Fruit fly (Drosophila melanogaster): ENCODE measurements around the gene stg.

stg gene

DNA sequence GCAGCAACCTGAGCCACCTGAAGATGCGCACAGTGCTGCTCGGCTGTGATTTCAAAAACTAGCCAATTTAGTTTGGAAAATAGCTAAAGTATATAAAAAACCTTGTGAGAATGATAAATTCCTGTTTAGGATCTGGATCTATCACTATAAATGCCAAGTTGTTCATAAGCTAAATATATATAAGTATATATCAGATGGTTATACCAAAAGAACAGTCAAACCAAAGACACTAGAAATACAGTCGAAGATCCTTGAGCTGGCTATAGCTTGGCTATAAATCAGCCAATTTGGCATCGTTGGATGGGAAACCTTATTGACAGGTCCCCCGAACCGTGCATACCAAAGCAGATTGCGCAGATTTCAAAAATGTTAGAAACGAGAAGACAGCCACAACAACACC lies 7.7 kb upstream of the stg start:
- TF ChIP-seq N (GFP tag; optimal IDR thresholded peaks at IDR 0.05) (no peak), Myc (optimal IDR thresholded peaks at IDR 0.05) (no peak), pan (optimal IDR thresholded peaks at IDR 0.05) (no peak), Mio (GFP tag; optimal IDR thresholded peaks at IDR 0.05) (no peak), Jra (GFP tag; optimal IDR thresholded peaks at IDR 0.05) (no peak), sv (GFP tag; optimal IDR thresholded peaks at IDR 0.05) (no peak), dmrt93B (GFP tag; optimal IDR thresholded peaks at IDR 0.05) (no peak), lola (GFP tag; optimal IDR thresholded peaks at IDR 0.05) (no peak), foxo (GFP tag; optimal IDR thresholded peaks at IDR 0.05) (no peak), Dif (GFP tag; optimal IDR thresholded peaks at IDR 0.05; ENCODE audit: partially characterized antibody) (no peak)

DNA sequence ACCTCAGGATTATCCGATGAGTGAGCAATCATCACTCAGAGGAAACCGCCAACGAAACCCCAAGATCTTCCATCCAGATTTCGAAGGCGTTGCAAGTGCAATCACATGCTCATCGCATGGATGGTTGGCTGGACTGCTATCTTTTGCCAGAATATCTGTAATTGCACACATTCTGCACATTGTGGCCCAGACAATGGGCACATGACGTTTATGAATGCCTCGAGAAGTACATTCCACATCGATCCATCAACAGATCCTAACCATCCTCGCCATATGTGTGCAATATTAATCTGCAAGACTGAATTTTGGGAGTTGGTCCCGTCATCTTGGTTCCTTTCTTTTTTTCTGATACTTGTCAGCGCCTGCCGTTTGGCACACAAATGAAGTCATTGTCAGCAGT lies 6.9 kb upstream of the stg start:
- TF ChIP-seq psq (GFP tag; optimal IDR thresholded peaks at IDR 0.05) (no peak), brk (GFP tag; optimal IDR thresholded peaks at IDR 0.05) (no peak), Hnf4 (GFP tag; optimal IDR thresholded peaks at IDR 0.05) (no peak), Sp1 (GFP tag; optimal IDR thresholded peaks at IDR 0.05) (no peak), Dfd (GFP tag; optimal IDR thresholded peaks at IDR 0.05) (no peak), woc (GFP tag; optimal IDR thresholded peaks at IDR 0.05) (no peak), CrebA (GFP tag; optimal IDR thresholded peaks at IDR 0.05; ENCODE audit: borderline replicate concordance) (no peak), h (GFP tag; optimal IDR thresholded peaks at IDR 0.05) (no peak), lola (GFP tag; optimal IDR thresholded peaks at IDR 0.05) (no peak), tai (GFP tag; optimal IDR thresholded peaks at IDR 0.05) (no peak), dl (GFP tag; optimal IDR thresholded peaks at IDR 0.05; ENCODE audit: insufficient read depth in 1 of 2, partially characterized antibody in 2 of 2) (no peak), N (GFP tag; optimal IDR thresholded peaks at IDR 0.05) (no peak), Hr78 (GFP tag; optimal IDR thresholded peaks at IDR 0.05) (no peak)

DNA sequence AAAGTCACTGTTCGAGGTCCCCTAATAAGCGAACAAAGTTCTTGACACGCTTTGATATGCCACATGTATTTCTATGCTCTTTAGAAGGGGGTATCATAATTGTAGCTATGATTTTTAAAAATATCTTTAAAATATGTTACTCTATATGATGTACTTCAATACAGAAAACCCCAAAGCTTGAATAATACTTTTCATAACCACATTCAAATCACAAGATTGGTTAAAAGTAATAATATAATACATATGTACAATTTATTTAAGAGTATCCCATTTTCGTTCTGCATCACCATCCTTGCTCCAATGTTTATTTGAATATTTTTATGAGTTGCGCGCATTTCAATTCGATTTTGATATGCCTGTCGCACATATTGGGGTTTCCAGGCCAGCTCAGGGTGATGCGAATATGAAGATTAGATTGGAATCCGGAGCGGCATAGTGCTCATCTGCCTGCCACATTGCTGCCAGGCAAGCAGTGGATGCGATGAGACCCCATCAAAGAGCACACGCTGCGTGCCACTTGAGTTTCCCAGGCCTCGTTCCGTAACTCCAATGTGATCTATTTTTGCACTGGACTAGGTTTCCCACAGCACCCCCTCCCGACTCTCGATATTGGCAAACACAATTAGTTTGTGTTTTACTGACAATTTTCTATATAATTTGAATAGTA lies 4.0 kb upstream of the stg start:
- TF ChIP-seq Sp1 (GFP tag; optimal IDR thresholded peaks at IDR 0.05), result no peak

DNA sequence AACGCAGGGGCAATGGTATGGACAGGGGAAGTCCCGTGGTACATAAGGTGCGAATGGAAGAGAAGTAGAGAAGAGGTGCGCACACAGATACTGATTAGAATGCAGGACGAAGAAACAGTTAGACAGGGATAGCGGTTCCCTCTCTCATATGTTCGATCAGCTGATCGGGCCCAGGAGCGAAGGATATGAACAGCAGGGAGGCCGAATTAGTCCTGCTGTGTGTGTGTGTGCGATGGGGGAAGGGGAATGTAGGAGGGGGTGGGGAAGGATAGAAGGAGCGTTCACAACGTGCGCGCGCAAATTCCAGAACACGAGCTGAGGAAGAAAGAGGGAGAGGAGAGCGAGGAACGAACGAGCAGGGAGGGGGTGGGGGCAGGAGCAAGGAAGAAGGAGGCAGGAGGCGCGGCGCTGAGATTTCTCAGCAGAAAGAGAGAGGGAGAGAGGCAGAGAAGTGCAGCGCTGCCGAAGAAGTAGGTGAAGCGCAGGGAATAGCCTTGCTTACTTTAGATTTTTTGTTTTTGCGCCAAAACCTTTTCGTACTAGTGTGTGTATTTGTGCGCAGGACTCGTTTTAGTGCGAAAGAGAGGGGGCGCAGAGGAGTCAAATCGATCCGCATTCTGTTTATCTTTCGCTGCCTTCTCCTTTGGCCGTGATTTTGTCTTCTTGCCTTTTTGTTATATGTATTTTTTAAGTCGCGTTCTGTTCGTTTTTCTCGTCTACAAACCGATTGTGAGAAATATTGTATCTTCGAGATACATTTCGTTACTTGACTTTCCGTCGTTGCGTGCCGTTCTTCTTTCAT lies 2.5 kb upstream of the stg start:
- TF ChIP-seq HLH106 (tag; optimal IDR thresholded peaks at IDR 0.05), result no peak
- TF ChIP-seq Rel (GFP tag; optimal IDR thresholded peaks at IDR 0.05), result no peak
- peak; percentile 48 for TF ChIP-seq Rel (tag; optimal IDR thresholded peaks at IDR 0.05)
- TF ChIP-seq N (GFP tag; optimal IDR thresholded peaks at IDR 0.05), result no peak
- TF ChIP-seq psq (GFP tag; optimal IDR thresholded peaks at IDR 0.05), result peak; percentile 97
- no peak for TF ChIP-seq dsf (GFP tag; optimal IDR thresholded peaks at IDR 0.05; ENCODE audit: borderline replicate concordance)
- TF ChIP-seq jim (GFP tag; optimal IDR thresholded peaks at IDR 0.05), result no peak
- peak; percentile 26 for TF ChIP-seq fru (GFP tag; optimal IDR thresholded peaks at IDR 0.05)
- no peak for TF ChIP-seq Mio (GFP tag; optimal IDR thresholded peaks at IDR 0.05)
- no peak for TF ChIP-seq lola (GFP tag; optimal IDR thresholded peaks at IDR 0.05)
- peak; percentile 5 for TF ChIP-seq brk (GFP tag; optimal IDR thresholded peaks at IDR 0.05)
- TF ChIP-seq dl (GFP tag; optimal IDR thresholded peaks at IDR 0.05; ENCODE audit: insufficient read depth in 1 of 2, partially characterized antibody in 2 of 2), result peak in 1 of 2 experiments; percentile 24
- TF ChIP-seq sage (GFP tag; optimal IDR thresholded peaks at IDR 0.05), result no peak
- no peak for TF ChIP-seq foxo (GFP tag; optimal IDR thresholded peaks at IDR 0.05)

DNA sequence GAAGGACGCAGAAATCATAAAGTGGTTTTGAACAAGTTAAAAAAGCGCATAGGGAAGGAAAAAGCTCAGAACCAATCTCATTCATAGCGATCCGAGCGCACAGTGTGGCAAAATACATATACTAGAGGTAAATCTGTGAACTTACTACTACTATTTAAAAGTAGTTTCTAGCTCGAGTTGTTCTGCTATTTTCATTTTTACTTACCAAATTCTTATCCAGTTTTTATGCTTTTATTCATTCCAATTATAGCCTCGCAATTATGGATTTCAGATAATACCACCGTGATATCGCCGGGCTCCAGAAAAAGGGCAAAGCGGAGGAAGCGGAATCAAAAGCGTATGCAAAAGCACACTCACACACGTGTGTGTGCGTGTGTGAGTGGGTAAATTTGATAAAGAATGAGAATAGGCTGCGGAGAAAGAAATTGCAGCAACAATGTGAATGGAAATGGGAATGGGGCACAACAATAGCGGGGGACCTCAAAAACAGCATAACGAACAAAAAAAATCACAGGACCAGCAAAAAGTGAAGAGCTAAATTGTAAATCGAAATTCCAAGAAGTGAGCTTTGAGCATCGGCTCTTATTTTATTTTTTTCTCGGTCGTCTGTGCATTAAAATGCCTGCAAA lies 1.3 kb upstream of the stg start:
- no peak for TF ChIP-seq CG9705 (GFP tag; optimal IDR thresholded peaks at IDR 0.05)
- peak; percentile 31 for TF ChIP-seq woc (GFP tag; optimal IDR thresholded peaks at IDR 0.05)
- no peak for TF ChIP-seq Dif (GFP tag; optimal IDR thresholded peaks at IDR 0.05; ENCODE audit: partially characterized antibody)
- TF ChIP-seq dmrt93B (GFP tag; optimal IDR thresholded peaks at IDR 0.05), result peak; percentile 31
- no peak for TF ChIP-seq Jra (GFP tag; optimal IDR thresholded peaks at IDR 0.05)
- peak; percentile 70 for TF ChIP-seq tai (GFP tag; optimal IDR thresholded peaks at IDR 0.05)
- TF ChIP-seq fru (GFP tag; optimal IDR thresholded peaks at IDR 0.05), result peak; percentile 76
- no peak for TF ChIP-seq Rel (GFP tag; optimal IDR thresholded peaks at IDR 0.05)
- TF ChIP-seq Rel (tag; optimal IDR thresholded peaks at IDR 0.05), result no peak
- peak; percentile 75 for TF ChIP-seq HLH106 (tag; optimal IDR thresholded peaks at IDR 0.05)
- peak; percentile 81 for TF ChIP-seq rgr (GFP tag; optimal IDR thresholded peaks at IDR 0.05)
- no peak for TF ChIP-seq pan (optimal IDR thresholded peaks at IDR 0.05)
- TF ChIP-seq Mio (GFP tag; optimal IDR thresholded peaks at IDR 0.05), result no peak
- no peak for TF ChIP-seq sv (GFP tag; optimal IDR thresholded peaks at IDR 0.05)
- peak; percentile 86 for TF ChIP-seq h (GFP tag; optimal IDR thresholded peaks at IDR 0.05)
- TF ChIP-seq jim (GFP tag; optimal IDR thresholded peaks at IDR 0.05), result no peak
- no peak for TF ChIP-seq Dfd (GFP tag; optimal IDR thresholded peaks at IDR 0.05)
- no peak for TF ChIP-seq Hr83 (GFP tag; optimal IDR thresholded peaks at IDR 0.05; ENCODE audit: poor library complexity, severe bottlenecking)
- TF ChIP-seq br (GFP tag; optimal IDR thresholded peaks at IDR 0.05), result peak; percentile 75
- TF ChIP-seq usp (GFP tag; optimal IDR thresholded peaks at IDR 0.05), result no peak
- peak; percentile 71 for TF ChIP-seq sage (GFP tag; optimal IDR thresholded peaks at IDR 0.05)
- no peak for TF ChIP-seq dsf (GFP tag; optimal IDR thresholded peaks at IDR 0.05; ENCODE audit: borderline replicate concordance)
- peak; percentile 78 for TF ChIP-seq psq (GFP tag; optimal IDR thresholded peaks at IDR 0.05)
- no peak for TF ChIP-seq dl (GFP tag; optimal IDR thresholded peaks at IDR 0.05; ENCODE audit: insufficient read depth in 1 of 2, partially characterized antibody in 2 of 2)
- peak; percentile 71 for TF ChIP-seq brk (GFP tag; optimal IDR thresholded peaks at IDR 0.05)
- peak; percentile 74 for TF ChIP-seq ey (GFP tag; optimal IDR thresholded peaks at IDR 0.05)
- TF ChIP-seq Hr78 (GFP tag; optimal IDR thresholded peaks at IDR 0.05), result no peak
- TF ChIP-seq Hnf4 (GFP tag; optimal IDR thresholded peaks at IDR 0.05), result peak; percentile 68
- peak in 1 of 2 experiments; percentile 63 for TF ChIP-seq foxo (GFP tag; optimal IDR thresholded peaks at IDR 0.05)
